Worm (Caenorhabditis elegans) whole organism, L4 larva: ENCODE data around the gene ZK1010.4.

Experiments
- F10B5.3 ChIP-seq: sonication (generic microtip); optimal IDR thresholded peaks from 2 replicates; lab custom pipeline; 2016; ENCODE audit warnings: mild to moderate bottlenecking, missing genetic modification characterization, missing compliant biosample characterization
- F26F4.8 ChIP-seq: fragments of 200-800 bp; sonication (Bioruptor generic); conservative IDR thresholded peaks from 2 replicates; pipeline ENCODE4 v1.3.6; 2022; ENCODE audit warnings: missing genetic modification characterization, missing compliant biosample characterization
- F37D6.2 ChIP-seq: sonication (generic microtip); optimal IDR thresholded peaks from 2 replicates; lab custom pipeline; 2016; ENCODE audit warnings: mild to moderate bottlenecking, missing genetic modification characterization, missing compliant biosample characterization
- F44E2.7 ChIP-seq: fragments of 200-800 bp; sonication (Bioruptor generic); IDR thresholded peaks from 2 replicates; pipeline ENCODE4 v2.1.2; 2022; ENCODE audit warnings: missing genetic modification characterization, missing compliant biosample characterization
- F49E8.2 ChIP-seq: sonication (generic microtip); optimal IDR thresholded peaks from 2 replicates; lab custom pipeline; 2016; ENCODE audit warnings: missing compliant biosample characterization, mild to moderate bottlenecking, missing genetic modification characterization, borderline replicate concordance
- T20F7.1 ChIP-seq: fragments of 200-800 bp; sonication (Bioruptor generic); optimal IDR thresholded peaks from 2 replicates; lab custom pipeline; 2018; ENCODE audit warnings: mild to moderate bottlenecking, missing genetic modification characterization, missing compliant biosample characterization
- Y105C5A.15 ChIP-seq: fragments of 200-800 bp; sonication (Bioruptor generic); IDR thresholded peaks from 2 replicates; pipeline ENCODE4 v1.3.6; 2022; ENCODE audit warnings: missing genetic modification characterization, missing compliant biosample characterization
- Y48G9A.11 ChIP-seq: fragments of 200-800 bp; sonication (Bioruptor generic); IDR thresholded peaks from 2 replicates; pipeline ENCODE4 v1.3.6; 2022; ENCODE audit warnings: missing genetic modification reagents, missing genetic modification characterization, missing compliant biosample characterization
- Y5F2A.4 ChIP-seq: fragments of 200-800 bp; sonication (Bioruptor generic); optimal IDR thresholded peaks from 2 replicates; lab custom pipeline; 2018; ENCODE audit warnings: mild to moderate bottlenecking, missing genetic modification characterization, missing compliant biosample characterization
- Y75B8A.6 ChIP-seq: fragments of 200-800 bp; sonication (Bioruptor generic); IDR thresholded peaks from 2 replicates; pipeline ENCODE4 v1.3.6; 2022; ENCODE audit warnings: missing genetic modification reagents, missing genetic modification characterization, missing compliant biosample characterization
- ZK546.5 ChIP-seq, 2 experiments: sonication (generic microtip); optimal IDR thresholded peaks; 2 replicates each; lab custom pipeline; 2017; ENCODE audit warnings: missing biosample characterization in 2 of 2, missing genetic modification characterization in 2 of 2
- attf-4 ChIP-seq: sonication (generic microtip); optimal IDR thresholded peaks from 3 replicates; lab custom pipeline; 2017; ENCODE audit warnings: missing biosample characterization, missing genetic modification characterization
- ceh-32 ChIP-seq: sonication (generic microtip); optimal IDR thresholded peaks from 2 replicates; lab custom pipeline; 2016; ENCODE audit warnings: mild to moderate bottlenecking, missing genetic modification characterization, missing compliant biosample characterization; ENCODE audit not compliant: poor library complexity
- ceh-62 ChIP-seq: sonication (generic microtip); optimal IDR thresholded peaks from 2 replicates; lab custom pipeline; 2017; ENCODE audit warnings: missing biosample characterization, missing genetic modification characterization
- ces-1 ChIP-seq: fragments of 150-350 bp; sonication (generic microtip); optimal IDR thresholded peaks from 4 replicates; lab custom pipeline; 2014; ENCODE audit warnings: missing biosample characterization, missing genetic modification reagents, missing genetic modification characterization
- daf-16 ChIP-seq, 3 experiments: sonication (generic microtip); optimal IDR thresholded peaks; 2 replicates each; lab custom pipeline; 2016 to 2017; ENCODE audit warnings: missing genetic modification characterization in 3 of 3, missing genetic modification reagents in 3 of 3, mild to moderate bottlenecking in 2 of 3, missing compliant biosample characterization in 2 of 3, missing biosample characterization in 1 of 3, moderate library complexity in 1 of 3
- daf-8 ChIP-seq: fragments of 200-800 bp; sonication (Bioruptor generic); IDR thresholded peaks from 2 replicates; pipeline ENCODE4 v1.3.6; 2022; ENCODE audit warnings: missing genetic modification characterization, missing compliant biosample characterization
- dmd-6 ChIP-seq: fragments of 200-800 bp; sonication (Bioruptor generic); IDR thresholded peaks from 2 replicates; pipeline ENCODE4 v1.3.6; 2022; ENCODE audit warnings: missing genetic modification reagents, missing genetic modification characterization, missing compliant biosample characterization
- dmd-9 ChIP-seq: fragments of 200-800 bp; sonication (Bioruptor generic); IDR thresholded peaks from 2 replicates; pipeline ENCODE4 v1.3.6; 2022; ENCODE audit warnings: missing genetic modification reagents, missing genetic modification characterization, missing compliant biosample characterization
- duxl-1 ChIP-seq: sonication (generic microtip); optimal IDR thresholded peaks from 2 replicates; lab custom pipeline; 2016; ENCODE audit warnings: mild to moderate bottlenecking, missing genetic modification characterization, moderate library complexity, missing compliant biosample characterization; ENCODE audit not compliant: poor library complexity
- gei-8 ChIP-seq: fragments of 200-800 bp; sonication (Bioruptor generic); optimal IDR thresholded peaks from 2 replicates; lab custom pipeline; 2018; ENCODE audit warnings: mild to moderate bottlenecking, missing genetic modification characterization, missing compliant biosample characterization
- hif-1 ChIP-seq, 2 experiments: sonication (generic microtip); optimal IDR thresholded peaks; 2 replicates each; lab custom pipeline; 2016 to 2017; ENCODE audit warnings: missing compliant biosample characterization in 2 of 2, missing genetic modification characterization in 2 of 2, missing genetic modification reagents in 2 of 2, missing genotype in 2 of 2, mild to moderate bottlenecking in 1 of 2
- hlh-11 ChIP-seq: fragments of 200-800 bp; sonication (Bioruptor generic); optimal IDR thresholded peaks from 2 replicates; lab custom pipeline; 2018; ENCODE audit warnings: mild to moderate bottlenecking, missing genetic modification characterization, missing compliant biosample characterization
- jun-1 ChIP-seq: fragments of 150-350 bp; optimal IDR thresholded peaks from 2 replicates; lab custom pipeline; 2014; ENCODE audit warnings: missing biosample characterization, missing genetic modification reagents, missing genetic modification characterization
- lim-7 ChIP-seq: fragments of 200-800 bp; sonication (Bioruptor generic); IDR thresholded peaks from 2 replicates; pipeline ENCODE4 v1.3.6; 2022; ENCODE audit warnings: missing genetic modification characterization, missing compliant biosample characterization
- lin-1 ChIP-seq: fragments of 200-800 bp; sonication (Bioruptor generic); IDR thresholded peaks from 2 replicates; pipeline ENCODE4 v1.3.6; 2022; ENCODE audit warnings: missing genetic modification reagents, missing genetic modification characterization, missing compliant biosample characterization
- lin-13 ChIP-seq: fragments of 150-350 bp; optimal IDR thresholded peaks from 2 replicates; lab custom pipeline; 2014; ENCODE audit warnings: missing biosample characterization, missing genetic modification reagents, missing genetic modification characterization
- lin-15B ChIP-seq: fragments of 150-350 bp; sonication (generic microtip); optimal IDR thresholded peaks from 3 replicates; lab custom pipeline; 2014; ENCODE audit warnings: missing biosample characterization, missing genetic modification characterization
- lin-29 ChIP-seq: fragments of 200-800 bp; sonication (Bioruptor generic); IDR thresholded peaks from 2 replicates; pipeline ENCODE4 v1.3.6; 2022; ENCODE audit warnings: missing genetic modification reagents, missing genetic modification characterization, missing compliant biosample characterization
- lsy-2 ChIP-seq, 2 experiments: fragments of 150-350 bp in 1 of 2; sonication (generic microtip) in 1 of 2; optimal IDR thresholded peaks; 2 replicates each; lab custom pipeline; 2014 to 2017; ENCODE audit warnings: missing biosample characterization in 2 of 2, missing genetic modification characterization in 2 of 2
- madf-5 ChIP-seq, 2 experiments: fragments of 200-800 bp; sonication (Bioruptor generic); IDR thresholded peaks; 2 replicates each; pipeline ENCODE4 v1.3.6; 2022; ENCODE audit warnings: missing compliant biosample characterization in 2 of 2, missing genetic modification characterization in 2 of 2
- madf-9 ChIP-seq: fragments of 200-800 bp; sonication (Bioruptor generic); conservative IDR thresholded peaks from 2 replicates; pipeline ENCODE4 v1.3.6; 2022; ENCODE audit warnings: missing genetic modification reagents, missing genetic modification characterization, missing compliant biosample characterization
- mdt-29 ChIP-seq: fragments of 200-800 bp; sonication (Bioruptor generic); IDR thresholded peaks from 2 replicates; pipeline ENCODE4 v1.3.6; 2022; ENCODE audit warnings: missing genetic modification reagents, missing genetic modification characterization, missing compliant biosample characterization
- nhr-10 ChIP-seq: fragments of 150-350 bp; optimal IDR thresholded peaks from 2 replicates; lab custom pipeline; 2014; ENCODE audit warnings: missing biosample characterization, missing genetic modification characterization
- nhr-111 ChIP-seq: fragments of 200-800 bp; sonication (Bioruptor generic); optimal IDR thresholded peaks from 2 replicates; lab custom pipeline; 2018; ENCODE audit warnings: mild to moderate bottlenecking, missing genetic modification characterization, missing compliant biosample characterization
- nhr-25 ChIP-seq: sonication (generic microtip); optimal IDR thresholded peaks from 2 replicates; lab custom pipeline; 2017; ENCODE audit warnings: missing genetic modification characterization, mild to moderate bottlenecking, missing compliant biosample characterization, antibody characterized with exemption, moderate library complexity, borderline replicate concordance; ENCODE audit not compliant: insufficient read depth
- nhr-6 ChIP-seq: fragments of 150-350 bp; optimal IDR thresholded peaks from 2 replicates; lab custom pipeline; 2014; ENCODE audit warnings: missing biosample characterization, missing genetic modification characterization
- pha-4 ChIP-seq, 2 experiments: fragments of 150-350 bp in 1 of 2; fragments of 200-800 bp in 1 of 2; sonication (Bioruptor generic) in 1 of 2; IDR thresholded peaks in 1 of 2; optimal IDR thresholded peaks in 1 of 2; 2 replicates each; pipeline versions ENCODE4 v1.3.6 to Lab custom; 2014 to 2022; ENCODE audit warnings: missing genetic modification characterization in 2 of 2, missing genetic modification reagents in 2 of 2, missing biosample characterization in 1 of 2, missing compliant biosample characterization in 1 of 2
- php-3 ChIP-seq: fragments of 200-800 bp; sonication (Bioruptor generic); IDR thresholded peaks from 2 replicates; pipeline ENCODE4 v1.3.6; 2022; ENCODE audit warnings: missing genetic modification reagents, missing genetic modification characterization, missing compliant biosample characterization
- saeg-2 ChIP-seq: fragments of 200-800 bp; sonication (Bioruptor generic); IDR thresholded peaks from 2 replicates; pipeline ENCODE4 v1.3.6; 2022; ENCODE audit warnings: missing genetic modification reagents, missing genetic modification characterization, missing compliant biosample characterization
- sdz-12 ChIP-seq: fragments of 200-800 bp; sonication (Bioruptor generic); optimal IDR thresholded peaks from 2 replicates; lab custom pipeline; 2018; ENCODE audit warnings: mild to moderate bottlenecking, missing genetic modification characterization, missing compliant biosample characterization
- skn-1 ChIP-seq: fragments of 150-350 bp; optimal IDR thresholded peaks from 2 replicates; lab custom pipeline; 2014; ENCODE audit warnings: missing biosample characterization, missing genetic modification characterization
- snpc-1.2 ChIP-seq: fragments of 200-800 bp; sonication (Bioruptor generic); IDR thresholded peaks from 2 replicates; pipeline ENCODE4 v1.3.6; 2022; ENCODE audit warnings: missing genetic modification reagents, missing genetic modification characterization, missing compliant biosample characterization
- unc-130 ChIP-seq: sonication (generic microtip); optimal IDR thresholded peaks from 2 replicates; lab custom pipeline; 2016; ENCODE audit warnings: missing genetic modification reagents, missing genetic modification characterization, missing compliant biosample characterization
- vab-7 ChIP-seq: fragments of 200-800 bp; sonication (Bioruptor generic); IDR thresholded peaks from 2 replicates; pipeline ENCODE4 v1.3.6; 2022; ENCODE audit warnings: missing genetic modification reagents, missing genetic modification characterization, missing compliant biosample characterization
- zfp-3 ChIP-seq: fragments of 200-800 bp; sonication (Bioruptor generic); conservative IDR thresholded peaks from 2 replicates; pipeline ENCODE4 v1.3.6; 2022; ENCODE audit warnings: missing genetic modification reagents, missing genetic modification characterization, missing compliant biosample characterization
- zip-11 ChIP-seq: fragments of 200-800 bp; sonication (Bioruptor generic); IDR thresholded peaks from 2 replicates; pipeline ENCODE4 v1.3.6; 2022; ENCODE audit warnings: missing genetic modification characterization, missing compliant biosample characterization
- ztf-11 ChIP-seq: fragments of 150-350 bp; optimal IDR thresholded peaks from 2 replicates; lab custom pipeline; 2014; ENCODE audit warnings: missing biosample characterization, missing genetic modification characterization
- ztf-7 ChIP-seq: fragments of 150-350 bp; optimal IDR thresholded peaks from 2 replicates; lab custom pipeline; 2014; ENCODE audit warnings: missing biosample characterization, missing genetic modification characterization

Gene ZK1010.4

ce11 chrIII:13032429-13033018 is 51.7 kb downstream of the ZK1010.4 start:
- TF ChIP-seq zip-11 (GFP tag; lab: Robert Waterston, UW) = no peak
- no peak for TF ChIP-seq pha-4 (GFP tag; IDR thresholded peaks at IDR 0.05; lab: Robert Waterston, UW)
- TF ChIP-seq pha-4 (tag; optimal IDR thresholded peaks at IDR 0.05; lab: Kevin White, UChicago) = no peak
- no peak for TF ChIP-seq unc-130 (GFP tag; lab: Kevin White, UChicago)
- 0 out of 2 replicates have a peak, but pooled peaks have one; percentile 6 for TF ChIP-seq saeg-2
- TF ChIP-seq daf-16 (GFP tag; optimal IDR thresholded peaks at IDR 0.05; lab: Kevin White, UChicago) = no peak
- TF ChIP-seq daf-16 (tag; optimal IDR thresholded peaks at IDR 0.05; lab: Kevin White, UChicago) = no peak
- TF ChIP-seq daf-8 = no peak
- peak; percentile 54; the same call in 1 of the 2 replicates for TF ChIP-seq php-3 (GFP tag; lab: Robert Waterston, UW)
- no peak for TF ChIP-seq lsy-2 (tag; optimal IDR thresholded peaks at IDR 0.05; lab: Kevin White, UChicago)
- TF ChIP-seq dmd-9 = no peak
- TF ChIP-seq nhr-10 (tag; lab: Kevin White, UChicago) = no peak
- no peak for TF ChIP-seq Y105C5A.15 (GFP tag; lab: Robert Waterston, UW)
- TF ChIP-seq F49E8.2 (tag; lab: Kevin White, UChicago) = no peak
- TF ChIP-seq F26F4.8 (GFP tag; lab: Robert Waterston, UW) = no peak
- TF ChIP-seq Y48G9A.11 (GFP tag; lab: Robert Waterston, UW) = 0 out of 2 replicates have a peak, but pooled peaks have one; percentile 29
- no peak for TF ChIP-seq attf-4 (tag; lab: Kevin White, UChicago)
- no peak for TF ChIP-seq ces-1 (GFP tag; lab: Kevin White, UChicago)
- TF ChIP-seq duxl-1 (tag; lab: Kevin White, UChicago) = no peak
- no peak for TF ChIP-seq lin-1
- no peak for TF ChIP-seq vab-7
- no peak for TF ChIP-seq lin-15B (tag; lab: Kevin White, UChicago)
- no peak for TF ChIP-seq nhr-111 (GFP tag; lab: Kevin White, UChicago)
- TF ChIP-seq jun-1 = no peak
- TF ChIP-seq lin-13 (GFP tag; lab: Kevin White, UChicago) = no peak
- no peak for TF ChIP-seq dmd-6 (GFP tag; lab: Robert Waterston, UW)
- no peak for TF ChIP-seq mdt-29
- no peak for TF ChIP-seq F37D6.2
- no peak for TF ChIP-seq ztf-7 (tag; lab: Kevin White, UChicago)
- no peak for TF ChIP-seq ceh-32 (tag; lab: Kevin White, UChicago)
- TF ChIP-seq T20F7.1 (GFP tag; lab: Kevin White, UChicago) = no peak
- no peak for TF ChIP-seq Y5F2A.4 (GFP tag; lab: Kevin White, UChicago)
- no peak; the same call in 1 of the 2 replicates for TF ChIP-seq madf-9 (GFP tag; lab: Robert Waterston, UW)
- TF ChIP-seq ZK546.5 (tag; optimal IDR thresholded peaks at IDR 0.05; lab: Kevin White, UChicago) = no peak
- TF ChIP-seq ceh-62 (tag; lab: Kevin White, UChicago) = no peak
- no peak for TF ChIP-seq hif-1 (tag; optimal IDR thresholded peaks at IDR 0.05; lab: Kevin White, UChicago)
- no peak for TF ChIP-seq lim-7 (GFP tag; lab: Robert Waterston, UW)
- TF ChIP-seq skn-1 = no peak
- TF ChIP-seq nhr-25 (tag; lab: Kevin White, UChicago) = no peak
- no peak for TF ChIP-seq gei-8 (GFP tag; lab: Kevin White, UChicago)
- TF ChIP-seq sdz-12 (GFP tag; lab: Kevin White, UChicago) = no peak
- no peak for TF ChIP-seq zfp-3
- no peak for TF ChIP-seq F10B5.3 (tag; lab: Kevin White, UChicago)
- TF ChIP-seq Y75B8A.6 (GFP tag; lab: Robert Waterston, UW) = no peak
- TF ChIP-seq snpc-1.2 = 0 out of 2 replicates have a peak, but pooled peaks have one; percentile 20
- no peak for TF ChIP-seq nhr-6
- no peak for TF ChIP-seq hlh-11 (tag; lab: Kevin White, UChicago)
- no peak for TF ChIP-seq lin-29 (GFP tag; lab: Robert Waterston, UW)
- no peak for TF ChIP-seq ztf-11
- TF ChIP-seq F44E2.7 (GFP tag; lab: Robert Waterston, UW) = 0 out of 2 replicates have a peak, but pooled peaks have one; percentile 33
- TF ChIP-seq madf-5 (GFP tag; IDR thresholded peaks at IDR 0.05; lab: Robert Waterston, UW) = no peak
